Fruit fly (Drosophila melanogaster) whole organism, embryonic: Measurements from ENCODE around the gene Trf4-1.

ENCODE experiments used
- ATbp ChIP-seq: fragments of 200-800 bp; sonication (Bioruptor generic); optimal IDR thresholded peaks from 2 replicates; lab custom pipeline; 2017; ENCODE audit warnings: missing biosample characterization, mild to moderate bottlenecking, missing genetic modification characterization, missing genetic modification reagents
- Atf3 ChIP-seq: fragments of 200-800 bp; sonication (Bioruptor generic); optimal IDR thresholded peaks from 3 replicates; lab custom pipeline; 2016; ENCODE audit warnings: missing biosample characterization, missing genetic modification characterization
- Awh ChIP-seq: fragments of 200-800 bp; sonication (Bioruptor generic); IDR thresholded peaks from 2 replicates; pipeline ENCODE4, ENCODE4 v1.3.6; 2022; ENCODE audit warnings: missing biosample characterization, missing genetic modification characterization
- BtbVII ChIP-seq: fragments of 200-800 bp; sonication (Bioruptor generic); optimal IDR thresholded peaks from 3 replicates; lab custom pipeline; 2017; ENCODE audit warnings: missing biosample characterization, mild to moderate bottlenecking, missing genetic modification characterization
- CG10147 ChIP-seq: fragments of 200-800 bp; sonication (Bioruptor generic); optimal IDR thresholded peaks from 2 replicates; lab custom pipeline; 2019; ENCODE audit warnings: missing biosample characterization, mild to moderate bottlenecking, missing genetic modification characterization, moderate library complexity
- CG1024 ChIP-seq: fragments of 200-800 bp; sonication (Bioruptor generic); IDR thresholded peaks from 2 replicates; pipeline ENCODE4 v1.3.6; 2022; ENCODE audit warnings: missing biosample characterization, missing genetic modification characterization
- CG10979 ChIP-seq: fragments of 200-800 bp; sonication (Bioruptor generic); optimal IDR thresholded peaks from 2 replicates; lab custom pipeline; 2018; ENCODE audit warnings: missing biosample characterization, mild to moderate bottlenecking, missing genetic modification characterization, moderate library complexity
- CG11696 ChIP-seq: fragments of 200-800 bp; sonication (Bioruptor generic); IDR thresholded peaks from 2 replicates; pipeline ENCODE4 v1.3.6; 2022; ENCODE audit warnings: missing biosample characterization, missing genetic modification characterization
- CG12071 ChIP-seq: fragments of 200-800 bp; sonication (Bioruptor generic); optimal IDR thresholded peaks from 3 replicates; lab custom pipeline; 2018; ENCODE audit warnings: missing biosample characterization, mild to moderate bottlenecking, missing genetic modification characterization
- CG12155 ChIP-seq: fragments of 200-800 bp; sonication (Bioruptor generic); optimal IDR thresholded peaks from 3 replicates; lab custom pipeline; 2016; ENCODE audit warnings: missing biosample characterization, missing genetic modification characterization
- CG14860 ChIP-seq: fragments of 200-800 bp; sonication (Bioruptor generic); IDR thresholded peaks from 3 replicates; pipeline ENCODE4 v1.3.6; 2022; ENCODE audit warnings: missing biosample characterization, missing genetic modification characterization; ENCODE audit not compliant: partially characterized antibody
- CG15011 ChIP-seq: fragments of 200-800 bp; sonication (Bioruptor generic); optimal IDR thresholded peaks from 3 replicates; lab custom pipeline; 2018; ENCODE audit warnings: missing biosample characterization, mild to moderate bottlenecking, missing genetic modification characterization
- CG1603 ChIP-seq: fragments of 200-800 bp; sonication (Bioruptor generic); optimal IDR thresholded peaks from 2 replicates; lab custom pipeline; 2019; ENCODE audit warnings: missing biosample characterization, mild to moderate bottlenecking, missing genetic modification characterization, moderate library complexity
- CG18011 ChIP-seq: fragments of 200-800 bp; sonication (Bioruptor generic); optimal IDR thresholded peaks from 2 replicates; lab custom pipeline; 2017; ENCODE audit warnings: missing biosample characterization, missing genetic modification characterization, mild to moderate bottlenecking, moderate library complexity, missing genotype
- CG32532 ChIP-seq: fragments of 200-800 bp; sonication (Bioruptor generic); IDR thresholded peaks from 2 replicates; pipeline ENCODE4 v1.3.6; 2022; ENCODE audit warnings: missing biosample characterization, missing genetic modification characterization
- CG32767 ChIP-seq: fragments of 200-800 bp; sonication (Bioruptor generic); IDR thresholded peaks from 2 replicates; pipeline ENCODE4 v1.3.6; 2022; ENCODE audit warnings: missing biosample characterization, missing genetic modification characterization
- CG33213 ChIP-seq: fragments of 200-800 bp; sonication (Bioruptor generic); optimal IDR thresholded peaks from 3 replicates; lab custom pipeline; 2016; ENCODE audit warnings: missing biosample characterization, missing genetic modification characterization
- CG6854 ChIP-seq: fragments of 200-800 bp; sonication (Bioruptor generic); optimal IDR thresholded peaks from 3 replicates; lab custom pipeline; 2017; ENCODE audit warnings: missing biosample characterization, mild to moderate bottlenecking, missing genetic modification characterization
- CG7357 ChIP-seq: fragments of 200-800 bp; sonication (Bioruptor generic); IDR thresholded peaks from 3 replicates; pipeline ENCODE4 v1.3.6; 2022; ENCODE audit warnings: missing biosample characterization, missing genetic modification characterization
- CG9609 ChIP-seq: fragments of 200-800 bp; sonication (Bioruptor generic); optimal IDR thresholded peaks from 3 replicates; lab custom pipeline; 2016; ENCODE audit warnings: missing biosample characterization, missing genetic modification characterization
- Camta ChIP-seq: fragments of 200-800 bp; sonication (Bioruptor generic); optimal IDR thresholded peaks from 2 replicates; lab custom pipeline; 2016; ENCODE audit warnings: missing biosample characterization, missing genetic modification characterization
- E2f2 ChIP-seq: fragments of 200-800 bp; sonication (Bioruptor generic); IDR thresholded peaks from 2 replicates; pipeline ENCODE4 v1.3.6; 2022; ENCODE audit warnings: missing biosample characterization, missing genetic modification characterization
- Ets65A ChIP-seq: fragments of 200-800 bp; sonication (Bioruptor generic); peaks from one replicate; lab custom pipeline; 2016; ENCODE audit warnings: missing biosample characterization, missing genetic modification characterization
- HLH4C ChIP-seq: fragments of 200-800 bp; sonication (Bioruptor generic); IDR thresholded peaks from 3 replicates; pipeline ENCODE4 v1.3.6; 2022; ENCODE audit warnings: missing biosample characterization, missing genetic modification characterization; ENCODE audit not compliant: partially characterized antibody
- HmgZ ChIP-seq: fragments of 200-800 bp; sonication (Bioruptor generic); optimal IDR thresholded peaks from 2 replicates; lab custom pipeline; 2018; ENCODE audit warnings: missing biosample characterization, mild to moderate bottlenecking, missing genetic modification characterization
- Hmx ChIP-seq: fragments of 200-800 bp; sonication (Bioruptor generic); optimal IDR thresholded peaks from 2 replicates; lab custom pipeline; 2016; ENCODE audit warnings: missing biosample characterization, missing genetic modification characterization
- Hr51 ChIP-seq, 2 experiments: fragments of 200-800 bp; sonication (Bioruptor generic); optimal IDR thresholded peaks; 2 replicates in 1 of 2; 3 replicates in 1 of 2; lab custom pipeline; 2016 to 2018; ENCODE audit warnings: missing biosample characterization in 2 of 2, missing genetic modification characterization in 2 of 2, mild to moderate bottlenecking in 1 of 2, moderate library complexity in 1 of 2
- Mad ChIP-seq: fragments of 200-800 bp; sonication (Bioruptor generic); optimal IDR thresholded peaks from 2 replicates; lab custom pipeline; 2016; ENCODE audit warnings: missing biosample characterization, missing genetic modification characterization
- Max ChIP-seq: fragments of 200-800 bp; sonication (Bioruptor generic); optimal IDR thresholded peaks from 2 replicates; lab custom pipeline; 2016; ENCODE audit warnings: missing biosample characterization, mild to moderate bottlenecking, missing genetic modification characterization
- Sox102F ChIP-seq: fragments of 200-800 bp; sonication (Bioruptor generic); optimal IDR thresholded peaks from 2 replicates; lab custom pipeline; 2018; ENCODE audit warnings: missing biosample characterization, mild to moderate bottlenecking, missing genetic modification characterization, moderate library complexity
- Spps ChIP-seq: fragments of 200-800 bp; sonication (Bioruptor generic); optimal IDR thresholded peaks from 2 replicates; lab custom pipeline; 2018; ENCODE audit warnings: missing biosample characterization, mild to moderate bottlenecking, missing genetic modification characterization
- Sry-δ ChIP-seq: fragments of 200-800 bp; sonication (Bioruptor generic); optimal IDR thresholded peaks from 2 replicates; lab custom pipeline; 2016; ENCODE audit warnings: missing biosample characterization, missing genetic modification characterization
- Ssrp ChIP-seq: fragments of 200-800 bp; sonication (Bioruptor generic); optimal IDR thresholded peaks from 2 replicates; lab custom pipeline; 2018; ENCODE audit warnings: missing biosample characterization, mild to moderate bottlenecking, missing genetic modification characterization, moderate library complexity
- Usf ChIP-seq: fragments of 200-800 bp; sonication (Bioruptor generic); optimal IDR thresholded peaks from 2 replicates; lab custom pipeline; 2017; ENCODE audit warnings: missing genotype, missing biosample characterization, missing genetic modification characterization
- az2 ChIP-seq: fragments of 200-800 bp; sonication (Bioruptor generic); optimal IDR thresholded peaks from 3 replicates; lab custom pipeline; 2016; ENCODE audit warnings: missing biosample characterization, missing genetic modification characterization
- br ChIP-seq: fragments of >200 bp; optimal IDR thresholded peaks from 2 replicates; lab custom pipeline; 2017
- cas ChIP-seq: fragments of 200-800 bp; sonication (Bioruptor generic); IDR thresholded peaks from 2 replicates; pipeline ENCODE4 v1.3.6; 2022; ENCODE audit warnings: missing biosample characterization, missing genetic modification characterization
- dysf ChIP-seq: fragments of 200-800 bp; sonication (Bioruptor generic); IDR thresholded peaks from 3 replicates; pipeline ENCODE4 v1.3.6; 2022; ENCODE audit warnings: missing biosample characterization, missing genetic modification characterization
- ewg ChIP-seq: fragments of 200-800 bp; sonication (Bioruptor generic); optimal IDR thresholded peaks from 3 replicates; lab custom pipeline; 2017; ENCODE audit warnings: mild to moderate bottlenecking, missing biosample characterization, missing genetic modification reagents, missing genetic modification characterization
- gcm2 ChIP-seq: fragments of 200-800 bp; sonication (Bioruptor generic); optimal IDR thresholded peaks from 2 replicates; lab custom pipeline; 2016; ENCODE audit warnings: missing biosample characterization, missing genetic modification characterization
- mam ChIP-seq: fragments of 200-800 bp; sonication (Bioruptor generic); optimal IDR thresholded peaks from 3 replicates; lab custom pipeline; 2016; ENCODE audit warnings: missing biosample characterization, missing genetic modification characterization
- nerfin-1 ChIP-seq: fragments of 200-800 bp; sonication (Bioruptor generic); optimal IDR thresholded peaks from 3 replicates; lab custom pipeline; 2019; ENCODE audit warnings: missing biosample characterization, mild to moderate bottlenecking, missing genetic modification characterization, moderate library complexity
- nerfin-2 ChIP-seq: fragments of 200-800 bp; sonication (Bioruptor generic); IDR thresholded peaks from 2 replicates; pipeline ENCODE4 v1.3.6; 2022; ENCODE audit warnings: missing biosample characterization, missing genetic modification characterization; ENCODE audit not compliant: partially characterized antibody
- sc ChIP-seq, 3 experiments: fragments of >200 bp in 2 of 3; fragments of 200-800 bp in 1 of 3; sonication (Bioruptor generic) in 1 of 3; optimal IDR thresholded peaks; 2 replicates in 2 of 3; 3 replicates in 1 of 3; lab custom pipeline; 2017; ENCODE audit warnings: mild to moderate bottlenecking in 1 of 3, missing biosample characterization in 1 of 3, missing genetic modification characterization in 1 of 3, missing genetic modification reagents in 1 of 3
- so ChIP-seq: fragments of 200-800 bp; sonication (Bioruptor generic); IDR thresholded peaks from 3 replicates; pipeline ENCODE4 v1.3.6; 2022; ENCODE audit warnings: missing biosample characterization, missing genetic modification characterization
- tll ChIP-seq, 2 experiments: fragments of 200-800 bp in 1 of 2; fragments of >200 bp in 1 of 2; sonication (Bioruptor generic) in 1 of 2; optimal IDR thresholded peaks; 2 replicates each; lab custom pipeline; 2017 to 2019; ENCODE audit warnings: missing biosample characterization in 2 of 2, missing genetic modification characterization in 2 of 2, mild to moderate bottlenecking in 1 of 2, moderate library complexity in 1 of 2
- trem ChIP-seq: fragments of 200-800 bp; optimal IDR thresholded peaks from 3 replicates; lab custom pipeline; 2019; ENCODE audit warnings: missing biosample characterization, mild to moderate bottlenecking, missing genetic modification characterization, moderate library complexity
- trh ChIP-seq: fragments of 200-800 bp; sonication (Bioruptor generic); optimal IDR thresholded peaks from 2 replicates; lab custom pipeline; 2016; ENCODE audit warnings: missing biosample characterization, missing genetic modification characterization
- wdn ChIP-seq: fragments of 200-800 bp; sonication (Bioruptor generic); IDR thresholded peaks from 2 replicates; pipeline ENCODE4 v1.3.6; 2022; ENCODE audit warnings: missing biosample characterization, missing genetic modification characterization
- zfh1 ChIP-seq: fragments of 200-800 bp; sonication (Bioruptor generic); IDR thresholded peaks from 3 replicates; pipeline ENCODE4 v1.3.6; 2022; ENCODE audit warnings: missing biosample characterization, missing genetic modification characterization

The Trf4-1 gene

DNA sequence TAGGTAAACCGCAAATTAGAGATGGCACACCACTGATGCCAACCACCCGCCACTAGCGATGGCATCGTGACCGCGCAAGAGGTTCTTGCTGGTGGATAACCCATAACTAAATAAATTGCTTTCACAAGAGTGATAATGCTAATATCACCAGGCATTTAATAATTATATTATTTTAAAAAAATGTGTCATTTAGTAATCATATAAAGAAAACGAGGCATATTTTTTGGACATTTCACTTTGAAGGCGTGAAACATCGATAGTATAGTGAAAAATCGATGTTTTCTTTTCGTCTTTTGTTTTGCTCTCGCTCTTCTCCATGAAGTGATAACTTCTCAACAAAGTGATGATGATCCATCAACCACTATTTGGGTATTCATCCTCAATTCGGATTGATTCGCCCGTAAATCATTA, 1.4 kb upstream of the Trf4-1 start, which contains the start of gene IntS4 (continued):
- TF ChIP-seq br (lab: Kevin White, UChicago) (no peak), CG14860 (GFP tag; lab: Robert Waterston, UW) (peak; percentile 89), CG7357 (GFP tag; lab: Robert Waterston, UW) (no peak), BtbVII (peak; percentile 17), zfh1 (GFP tag; lab: Robert Waterston, UW) (peak; percentile 50; the same call in 1 of the 3 replicates), CG15011 (GFP tag; lab: Kevin White, UChicago) (peak; percentile 24), gcm2 (GFP tag; lab: Kevin White, UChicago) (peak; percentile 50), wdn (GFP tag; lab: Robert Waterston, UW) (0 out of 2 replicates have a peak, but pooled peaks have one; percentile 17), CG12155 (GFP tag; lab: Kevin White, UChicago) (peak; percentile 65), Ets65A (GFP tag; lab: Kevin White, UChicago) (peak; percentile 91), ATbp (no peak), ewg (GFP tag; lab: Kevin White, UChicago) (no peak), Hmx (GFP tag; lab: Kevin White, UChicago) (no peak), E2f2 (GFP tag; lab: Robert Waterston, UW) (peak; percentile 50), CG32767 (GFP tag; lab: Robert Waterston, UW) (no peak), CG12071 (GFP tag; lab: Kevin White, UChicago) (no peak), Sox102F (GFP tag; lab: Kevin White, UChicago) (no peak), Hr51 (GFP tag; optimal IDR thresholded peaks at IDR 0.05; lab: Kevin White, UChicago) (peak in 1 of 2 experiments; percentile 57), CG18011 (GFP tag; lab: Kevin White, UChicago) (peak; percentile 1), trem (peak; percentile 80), trh (GFP tag; lab: Kevin White, UChicago) (no peak), Spps (no peak), Mad (GFP tag; lab: Kevin White, UChicago) (peak; percentile 46), nerfin-2 (GFP tag; lab: Robert Waterston, UW) (peak; percentile 83; the same call in 1 of the 2 replicates), CG1603 (tag; lab: Kevin White, UChicago) (no peak), mam (GFP tag; lab: Kevin White, UChicago) (peak; percentile 61), az2 (GFP tag; lab: Kevin White, UChicago) (peak; percentile 59), Sry-δ (peak; percentile 87), HLH4C (GFP tag; lab: Robert Waterston, UW) (peak; percentile 92), sc (optimal IDR thresholded peaks at IDR 0.05; lab: Kevin White, UChicago) (no peak), sc (GFP tag; optimal IDR thresholded peaks at IDR 0.05; lab: Kevin White, UChicago) (peak; percentile 24), CG1024 (GFP tag; lab: Robert Waterston, UW) (peak; percentile 43; the same call in 1 of the 2 replicates), HmgZ (peak; percentile 82), Camta (GFP tag; lab: Kevin White, UChicago) (peak; percentile 22), CG9609 (GFP tag; lab: Kevin White, UChicago) (peak; percentile 2), CG10979 (tag; lab: Kevin White, UChicago) (peak; percentile 53), CG10147 (peak; percentile 64), CG32532 (GFP tag; lab: Robert Waterston, UW) (peak; percentile 78), so (no peak), Max (GFP tag; lab: Kevin White, UChicago) (peak; percentile 75), Usf (GFP tag; lab: Kevin White, UChicago) (peak; percentile 26), cas (GFP tag; lab: Robert Waterston, UW) (peak; percentile 56; the same call in 1 of the 2 replicates), Ssrp (peak; percentile 56), tll (GFP tag; optimal IDR thresholded peaks at IDR 0.05; lab: Kevin White, UChicago) (no peak), dysf (GFP tag; lab: Robert Waterston, UW) (peak; percentile 63; the same call in 2 of the 3 replicates), CG11696 (no peak), CG6854 (GFP tag; lab: Kevin White, UChicago) (no peak), Atf3 (GFP tag; lab: Kevin White, UChicago) (peak; percentile 3), nerfin-1 (tag; lab: Kevin White, UChicago) (peak; percentile 57), CG33213 (GFP tag; lab: Kevin White, UChicago) (no peak), Awh (no peak)
